Fruit fly (Drosophila melanogaster): ENCODE results near the gene Prp39.

DNA sequence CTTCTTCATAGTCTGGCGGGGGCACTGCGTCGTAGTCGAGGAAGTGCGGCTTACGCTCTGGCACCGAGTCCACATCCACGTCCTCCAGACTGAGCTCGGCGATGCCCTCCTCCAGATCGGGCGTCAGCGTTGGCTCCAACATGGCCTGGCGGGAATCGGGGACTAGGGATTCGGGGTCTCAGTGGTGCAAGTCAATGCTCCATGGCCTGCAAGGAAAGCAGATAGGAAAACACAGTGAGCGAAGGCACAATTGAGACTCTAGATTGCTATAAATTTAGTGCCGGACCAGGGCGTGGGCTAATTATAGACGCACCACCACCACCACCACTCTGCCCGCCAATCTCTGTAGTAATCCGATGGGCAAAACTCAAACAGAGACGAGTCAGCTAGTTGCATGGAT is 28.7 kb downstream of the Prp39 start:
- TF ChIP-seq GATAd (GFP tag; optimal IDR thresholded peaks at IDR 0.05) = no peak
- no peak for TF ChIP-seq h (GFP tag; optimal IDR thresholded peaks at IDR 0.05)
- no peak for TF ChIP-seq sage (GFP tag; optimal IDR thresholded peaks at IDR 0.05)
- TF ChIP-seq fru (GFP tag; optimal IDR thresholded peaks at IDR 0.05) = no peak
- TF ChIP-seq woc (GFP tag; optimal IDR thresholded peaks at IDR 0.05) = no peak
- TF ChIP-seq Myc (optimal IDR thresholded peaks at IDR 0.05) = no peak
- no peak for TF ChIP-seq psq (GFP tag; optimal IDR thresholded peaks at IDR 0.05)
- TF ChIP-seq Hnf4 (GFP tag; optimal IDR thresholded peaks at IDR 0.05) = no peak
- no peak for TF ChIP-seq lola (GFP tag; optimal IDR thresholded peaks at IDR 0.05)
- no peak for TF ChIP-seq HLH106 (tag; optimal IDR thresholded peaks at IDR 0.05)
- no peak for TF ChIP-seq OdsH (GFP tag; optimal IDR thresholded peaks at IDR 0.05)
- TF ChIP-seq foxo (GFP tag; optimal IDR thresholded peaks at IDR 0.05) = no peak
- TF ChIP-seq Abd-B (GFP tag; optimal IDR thresholded peaks at IDR 0.05) = no peak
- TF ChIP-seq Vsx2 (GFP tag; optimal IDR thresholded peaks at IDR 0.05; ENCODE audit: partially characterized antibody) = no peak

Measured in whole organism, wandering third instar larva.